Fruit fly (Drosophila melanogaster): ENCODE measurements around the gene CG5877.

Gene CG5877

dm6 chrX:15333066-15333874 lies 40.4 kb downstream of the CG5877 start, which contains the start of the genes CG9114 and HDAC6 (continued):
- TF ChIP-seq BEAF-32 (GFP tag; optimal IDR thresholded peaks at IDR 0.05) (peak; percentile 83), slp2 (GFP tag; optimal IDR thresholded peaks at IDR 0.05) (no peak), Dp (GFP tag; optimal IDR thresholded peaks at IDR 0.05) (peak; percentile 74), CG10366 (GFP tag; IDR thresholded peaks at IDR 0.05) (no peak), Aef1 (GFP tag; IDR thresholded peaks at IDR 0.05) (peak; percentile 56; the same call in 2 of the 3 replicates), gem (tag; optimal IDR thresholded peaks at IDR 0.05) (no peak), HLH4C (GFP tag; IDR thresholded peaks at IDR 0.05; ENCODE audit: partially characterized antibody) (peak; percentile 93), ftz-f1 (GFP tag; optimal IDR thresholded peaks at IDR 0.05) (peak; percentile 59), YL-1 (GFP tag; optimal IDR thresholded peaks at IDR 0.05) (peak; percentile 10), CG34376 (GFP tag; optimal IDR thresholded peaks at IDR 0.05) (peak; percentile 19), ash1 (GFP tag; optimal IDR thresholded peaks at IDR 0.05) (no peak), en (GFP tag; optimal IDR thresholded peaks at IDR 0.05) (no peak), tna (GFP tag; IDR thresholded peaks at IDR 0.05; ENCODE audit: partially characterized antibody) (peak; percentile 78; the same call in 1 of the 2 replicates), CG10654 (GFP tag; optimal IDR thresholded peaks at IDR 0.05) (no peak), Sin3A (optimal IDR thresholded peaks at IDR 0.05) (peak; percentile 83), NFAT (GFP tag; IDR thresholded peaks at IDR 0.05) (peak; percentile 10; the same call in 1 of the 2 replicates), fd102C (GFP tag; optimal IDR thresholded peaks at IDR 0.05) (no peak), HLHmδ (GFP tag; optimal IDR thresholded peaks at IDR 0.05) (peak; percentile 7), MESR4 (GFP tag; optimal IDR thresholded peaks at IDR 0.05) (peak; percentile 65), HmgD (GFP tag; optimal IDR thresholded peaks at IDR 0.05) (peak; percentile 55), lab (GFP tag; optimal IDR thresholded peaks at IDR 0.05) (peak; percentile 29), fd64A (GFP tag; optimal IDR thresholded peaks at IDR 0.05) (no peak), chinmo (GFP tag; IDR thresholded peaks at IDR 0.05; ENCODE audit: partially characterized antibody) (peak; percentile 97), zen2 (GFP tag; IDR thresholded peaks at IDR 0.05; ENCODE audit: partially characterized antibody) (peak; percentile 70; the same call in 2 of the 3 replicates), Doc3 (GFP tag; IDR thresholded peaks at IDR 0.05; ENCODE audit: partially characterized antibody) (peak; percentile 89), zfh1 (GFP tag; IDR thresholded peaks at IDR 0.05) (0 out of 3 replicates have a peak, but pooled peaks have one; percentile 17), CG2116 (GFP tag; optimal IDR thresholded peaks at IDR 0.05) (peak; percentile 77), Vsx1 (GFP tag; optimal IDR thresholded peaks at IDR 0.05) (peak; percentile 85), lilli (GFP tag; optimal IDR thresholded peaks at IDR 0.05) (peak; percentile 18), chn (GFP tag; optimal IDR thresholded peaks at IDR 0.05) (peak; percentile 38), CG6791 (GFP tag; IDR thresholded peaks at IDR 0.05; ENCODE audit: partially characterized antibody) (peak; percentile 78), CG9727 (GFP tag; optimal IDR thresholded peaks at IDR 0.05) (peak; percentile 41), bsh (GFP tag; optimal IDR thresholded peaks at IDR 0.05) (peak in 1 of 2 experiments; percentile 3), sr (GFP tag; IDR thresholded peaks at IDR 0.05) (peak; percentile 81), Elba2 (GFP tag; optimal IDR thresholded peaks at IDR 0.05) (no peak), so (GFP tag; IDR thresholded peaks at IDR 0.05) (no peak), ham (GFP tag; IDR thresholded peaks at IDR 0.05) (no peak), CHES-1-like (GFP tag; optimal IDR thresholded peaks at IDR 0.05) (peak; percentile 26), Dref (GFP tag; IDR thresholded peaks at IDR 0.05) (peak; percentile 74), nom (GFP tag; optimal IDR thresholded peaks at IDR 0.05) (peak; percentile 29), kni (GFP tag; optimal IDR thresholded peaks at IDR 0.05) (peak; percentile 89), CG8290 (GFP tag; optimal IDR thresholded peaks at IDR 0.05) (peak; percentile 6), CG8290 (tag; optimal IDR thresholded peaks at IDR 0.05) (peak; percentile 40 to 60), sens-2 (GFP tag; IDR thresholded peaks at IDR 0.05) (0 out of 2 replicates have a peak, but pooled peaks have one; percentile 52), CG32772 (GFP tag; IDR thresholded peaks at IDR 0.05) (no peak), Sry-δ (GFP tag; optimal IDR thresholded peaks at IDR 0.05) (peak; percentile 73), MBD-R2 (GFP tag; IDR thresholded peaks at IDR 0.05) (peak; percentile 69), bbx (GFP tag; IDR thresholded peaks at IDR 0.05; ENCODE audit: partially characterized antibody) (peak; percentile 72)

Measured in whole organism, embryonic.